Fruit fly (Drosophila melanogaster) whole organism, embryonic: ENCODE data around the gene Tace.

Source experiments
- Abd-B ChIP-seq: fragments of 200-800 bp; sonication (Bioruptor generic); optimal IDR thresholded peaks from 2 replicates; lab custom pipeline; 2018; ENCODE audit warnings: missing biosample characterization, mild to moderate bottlenecking, missing genetic modification characterization, moderate library complexity
- Antp ChIP-seq: fragments of 200-800 bp; sonication (Bioruptor generic); optimal IDR thresholded peaks from 3 replicates; lab custom pipeline; 2016; ENCODE audit warnings: missing biosample characterization, missing genetic modification characterization
- Asciz ChIP-seq: fragments of 200-800 bp; sonication (Bioruptor generic); optimal IDR thresholded peaks from 2 replicates; lab custom pipeline; 2017; ENCODE audit warnings: missing biosample characterization, mild to moderate bottlenecking, missing genetic modification characterization, missing genetic modification reagents
- B-H1 ChIP-seq: fragments of 200-800 bp; sonication (Bioruptor generic); IDR thresholded peaks from 3 replicates; pipeline ENCODE4 v1.3.6; 2022; ENCODE audit warnings: missing biosample characterization, missing genetic modification characterization
- BEAF-32 ChIP-seq: fragments of 200-800 bp; sonication (Bioruptor generic); optimal IDR thresholded peaks from 3 replicates; lab custom pipeline; 2017; ENCODE audit warnings: missing biosample characterization, missing genetic modification characterization, mild to moderate bottlenecking, moderate library complexity, missing genetic modification reagents
- C15 ChIP-seq: fragments of 200-800 bp; sonication (Bioruptor generic); IDR thresholded peaks from 3 replicates; pipeline ENCODE4 v1.3.6; 2022; ENCODE audit warnings: missing biosample characterization, missing genetic modification characterization
- CG1024 ChIP-seq: fragments of 200-800 bp; sonication (Bioruptor generic); IDR thresholded peaks from 2 replicates; pipeline ENCODE4 v1.3.6; 2022; ENCODE audit warnings: missing biosample characterization, missing genetic modification characterization
- CG10543 ChIP-seq: fragments of 200-800 bp; sonication (Bioruptor generic); optimal IDR thresholded peaks from 3 replicates; lab custom pipeline; 2017; ENCODE audit warnings: missing biosample characterization, mild to moderate bottlenecking, missing genetic modification characterization, moderate library complexity
- CG11093 ChIP-seq: fragments of 200-800 bp; sonication (Bioruptor generic); IDR thresholded peaks from 3 replicates; pipeline ENCODE4 v1.3.6; 2022; ENCODE audit warnings: missing biosample characterization, missing genetic modification characterization
- CG12155 ChIP-seq: fragments of 200-800 bp; sonication (Bioruptor generic); optimal IDR thresholded peaks from 3 replicates; lab custom pipeline; 2016; ENCODE audit warnings: missing biosample characterization, missing genetic modification characterization
- CG18011 ChIP-seq: fragments of 200-800 bp; sonication (Bioruptor generic); optimal IDR thresholded peaks from 2 replicates; lab custom pipeline; 2017; ENCODE audit warnings: missing biosample characterization, missing genetic modification characterization, mild to moderate bottlenecking, moderate library complexity, missing genotype
- CG1832 ChIP-seq: fragments of 200-800 bp; sonication (Bioruptor generic); optimal IDR thresholded peaks from 2 replicates; lab custom pipeline; 2017; ENCODE audit warnings: missing biosample characterization, mild to moderate bottlenecking, missing genetic modification characterization, inconsistent platforms
- CG18476 ChIP-seq: fragments of 200-800 bp; sonication (Bioruptor generic); optimal IDR thresholded peaks from 2 replicates; lab custom pipeline; 2016; ENCODE audit warnings: missing biosample characterization, mild to moderate bottlenecking, missing genetic modification characterization
- CG34224 ChIP-seq: fragments of 200-800 bp; sonication (Bioruptor generic); IDR thresholded peaks from 3 replicates; pipeline ENCODE4 v1.3.6; 2022; ENCODE audit warnings: missing biosample characterization, missing genetic modification characterization; ENCODE audit not compliant: partially characterized antibody
- CG4360 ChIP-seq: fragments of 200-800 bp; sonication (Bioruptor generic); IDR thresholded peaks from 2 replicates; pipeline ENCODE4 v1.3.6; 2022; ENCODE audit warnings: missing biosample characterization, missing genetic modification characterization
- CG6791 ChIP-seq: fragments of 200-800 bp; sonication (Bioruptor generic); IDR thresholded peaks from 3 replicates; pipeline ENCODE4 v1.3.6; 2022; ENCODE audit warnings: missing biosample characterization, missing genetic modification characterization; ENCODE audit not compliant: partially characterized antibody
- Deaf1 ChIP-seq: fragments of 200-800 bp; optimal IDR thresholded peaks from 3 replicates; lab custom pipeline; 2019; ENCODE audit warnings: missing biosample characterization, mild to moderate bottlenecking, missing genetic modification characterization, moderate library complexity
- Dip3 ChIP-seq: fragments of 200-800 bp; sonication (Bioruptor generic); optimal IDR thresholded peaks from 3 replicates; lab custom pipeline; 2016; ENCODE audit warnings: missing biosample characterization, missing genetic modification characterization
- Dp ChIP-seq: fragments of 200-800 bp; sonication (Bioruptor generic); optimal IDR thresholded peaks from 2 replicates; lab custom pipeline; 2018; ENCODE audit warnings: missing biosample characterization, mild to moderate bottlenecking, missing genetic modification characterization, moderate library complexity
- ERR ChIP-seq: fragments of 200-800 bp; sonication (Bioruptor generic); optimal IDR thresholded peaks from 2 replicates; lab custom pipeline; 2016; ENCODE audit warnings: missing biosample characterization, missing genetic modification characterization
- Elba2 ChIP-seq: fragments of 200-800 bp; sonication (Bioruptor generic); optimal IDR thresholded peaks from 3 replicates; lab custom pipeline; 2016; ENCODE audit warnings: missing biosample characterization, missing genetic modification characterization
- HLH3B ChIP-seq: fragments of 200-800 bp; sonication (Bioruptor generic); IDR thresholded peaks from 2 replicates; pipeline ENCODE4 v1.3.6; 2022; ENCODE audit warnings: missing biosample characterization, missing genetic modification characterization
- Mad ChIP-seq: fragments of 200-800 bp; sonication (Bioruptor generic); optimal IDR thresholded peaks from 2 replicates; lab custom pipeline; 2016; ENCODE audit warnings: missing biosample characterization, missing genetic modification characterization
- Meics ChIP-seq: fragments of 200-800 bp; sonication (Bioruptor generic); optimal IDR thresholded peaks from 2 replicates; lab custom pipeline; 2017; ENCODE audit warnings: missing biosample characterization, mild to moderate bottlenecking, missing genetic modification characterization
- Ravus ChIP-seq: fragments of 200-800 bp; sonication (Bioruptor generic); IDR thresholded peaks from 2 replicates; pipeline ENCODE4 v1.3.6; 2022; ENCODE audit warnings: missing biosample characterization, missing genetic modification characterization
- Sry-δ ChIP-seq: fragments of 200-800 bp; sonication (Bioruptor generic); optimal IDR thresholded peaks from 2 replicates; lab custom pipeline; 2016; ENCODE audit warnings: missing biosample characterization, missing genetic modification characterization
- Stat92E ChIP-seq, 3 experiments: fragments of >200 bp in 2 of 3; fragments of 200-800 bp in 1 of 3; sonication (Bioruptor generic) in 1 of 3; optimal IDR thresholded peaks; 2 replicates each; lab custom pipeline; 2017 to 2019; ENCODE audit warnings: missing biosample characterization in 3 of 3, missing genetic modification characterization in 3 of 3, mild to moderate bottlenecking in 1 of 3, moderate library complexity in 1 of 3
- ara ChIP-seq: fragments of 200-800 bp; sonication (Bioruptor generic); IDR thresholded peaks from 2 replicates; pipeline ENCODE4 v1.3.6; 2022; ENCODE audit warnings: missing biosample characterization, missing genetic modification characterization
- bowl ChIP-seq: fragments of 200-800 bp; sonication (Bioruptor generic); IDR thresholded peaks from 2 replicates; pipeline ENCODE4 v1.3.6; 2022; ENCODE audit warnings: missing biosample characterization, missing genetic modification characterization
- chinmo ChIP-seq: fragments of 200-800 bp; sonication (Bioruptor generic); IDR thresholded peaks from 4 replicates; pipeline ENCODE4 v1.3.6; 2022; ENCODE audit warnings: missing biosample characterization, missing genetic modification characterization; ENCODE audit not compliant: partially characterized antibody
- disco-r ChIP-seq: fragments of 200-800 bp; sonication (Bioruptor generic); optimal IDR thresholded peaks from 2 replicates; lab custom pipeline; 2016; ENCODE audit warnings: missing biosample characterization, missing genetic modification characterization
- fd102C ChIP-seq: fragments of 200-800 bp; sonication (Bioruptor generic); optimal IDR thresholded peaks from 2 replicates; lab custom pipeline; 2018; ENCODE audit warnings: missing biosample characterization, mild to moderate bottlenecking, missing genetic modification characterization, moderate library complexity
- ind ChIP-seq: fragments of 200-800 bp; sonication (Bioruptor generic); optimal IDR thresholded peaks from 3 replicates; lab custom pipeline; 2016; ENCODE audit warnings: missing biosample characterization, missing genetic modification characterization
- insv ChIP-seq, 2 experiments: fragments of 200-800 bp; sonication (Bioruptor generic); optimal IDR thresholded peaks; 3 replicates each; lab custom pipeline; 2016 to 2018; ENCODE audit warnings: missing biosample characterization in 2 of 2, missing genetic modification characterization in 2 of 2
- odd ChIP-seq: fragments of 200-800 bp; sonication (Bioruptor generic); optimal IDR thresholded peaks from 2 replicates; lab custom pipeline; 2017; ENCODE audit warnings: missing biosample characterization, mild to moderate bottlenecking, missing genetic modification characterization
- otp ChIP-seq: fragments of 200-800 bp; sonication (Bioruptor generic); IDR thresholded peaks from 3 replicates; pipeline ENCODE4, ENCODE4 v1.3.6; 2022; ENCODE audit warnings: missing biosample characterization, missing genetic modification characterization
- p53 ChIP-seq: fragments of 200-800 bp; sonication (Bioruptor generic); optimal IDR thresholded peaks from 2 replicates; lab custom pipeline; 2016; ENCODE audit warnings: missing biosample characterization, missing genetic modification characterization
- pzg ChIP-seq: fragments of 200-800 bp; sonication (Bioruptor generic); optimal IDR thresholded peaks from 3 replicates; lab custom pipeline; 2018; ENCODE audit warnings: missing biosample characterization, mild to moderate bottlenecking, missing genetic modification characterization, moderate library complexity
- salm ChIP-seq: fragments of 200-800 bp; sonication (Bioruptor generic); optimal IDR thresholded peaks from 2 replicates; lab custom pipeline; 2018; ENCODE audit warnings: missing biosample characterization, mild to moderate bottlenecking, missing genetic modification characterization
- slbo ChIP-seq: fragments of 200-800 bp; sonication (Bioruptor generic); IDR thresholded peaks from 2 replicates; pipeline ENCODE4 v1.3.6; 2022; ENCODE audit warnings: missing biosample characterization, missing genetic modification characterization
- so ChIP-seq: fragments of 200-800 bp; sonication (Bioruptor generic); IDR thresholded peaks from 3 replicates; pipeline ENCODE4 v1.3.6; 2022; ENCODE audit warnings: missing biosample characterization, missing genetic modification characterization
- ssp ChIP-seq: fragments of 200-800 bp; sonication (Bioruptor generic); IDR thresholded peaks from 2 replicates; pipeline ENCODE4 v1.3.6; 2022; ENCODE audit warnings: missing biosample characterization, missing genetic modification characterization
- tna ChIP-seq: fragments of 200-800 bp; sonication (Bioruptor generic); IDR thresholded peaks from 2 replicates; pipeline ENCODE4 v1.3.6; 2022; ENCODE audit warnings: missing biosample characterization, missing genetic modification characterization; ENCODE audit not compliant: partially characterized antibody
- toy ChIP-seq: fragments of 200-800 bp; sonication (Bioruptor generic); IDR thresholded peaks from 2 replicates; pipeline ENCODE4 v1.3.6; 2022; ENCODE audit warnings: missing biosample characterization, missing genetic modification characterization
- trem ChIP-seq: fragments of 200-800 bp; optimal IDR thresholded peaks from 3 replicates; lab custom pipeline; 2019; ENCODE audit warnings: missing biosample characterization, mild to moderate bottlenecking, missing genetic modification characterization, moderate library complexity
- usp ChIP-seq: fragments of >200 bp; optimal IDR thresholded peaks from 2 replicates; lab custom pipeline; 2017; ENCODE audit warnings: missing biosample characterization, missing genetic modification characterization
- zen ChIP-seq: fragments of 200-800 bp; sonication (Bioruptor generic); optimal IDR thresholded peaks from 3 replicates; lab custom pipeline; 2018; ENCODE audit warnings: missing biosample characterization, mild to moderate bottlenecking, missing genetic modification characterization, moderate library complexity
- zen2 ChIP-seq: fragments of 200-800 bp; sonication (Bioruptor generic); IDR thresholded peaks from 3 replicates; pipeline ENCODE4 v1.3.6; 2022; ENCODE audit warnings: missing biosample characterization, missing genetic modification characterization; ENCODE audit not compliant: partially characterized antibody

The Tace gene

DNA sequence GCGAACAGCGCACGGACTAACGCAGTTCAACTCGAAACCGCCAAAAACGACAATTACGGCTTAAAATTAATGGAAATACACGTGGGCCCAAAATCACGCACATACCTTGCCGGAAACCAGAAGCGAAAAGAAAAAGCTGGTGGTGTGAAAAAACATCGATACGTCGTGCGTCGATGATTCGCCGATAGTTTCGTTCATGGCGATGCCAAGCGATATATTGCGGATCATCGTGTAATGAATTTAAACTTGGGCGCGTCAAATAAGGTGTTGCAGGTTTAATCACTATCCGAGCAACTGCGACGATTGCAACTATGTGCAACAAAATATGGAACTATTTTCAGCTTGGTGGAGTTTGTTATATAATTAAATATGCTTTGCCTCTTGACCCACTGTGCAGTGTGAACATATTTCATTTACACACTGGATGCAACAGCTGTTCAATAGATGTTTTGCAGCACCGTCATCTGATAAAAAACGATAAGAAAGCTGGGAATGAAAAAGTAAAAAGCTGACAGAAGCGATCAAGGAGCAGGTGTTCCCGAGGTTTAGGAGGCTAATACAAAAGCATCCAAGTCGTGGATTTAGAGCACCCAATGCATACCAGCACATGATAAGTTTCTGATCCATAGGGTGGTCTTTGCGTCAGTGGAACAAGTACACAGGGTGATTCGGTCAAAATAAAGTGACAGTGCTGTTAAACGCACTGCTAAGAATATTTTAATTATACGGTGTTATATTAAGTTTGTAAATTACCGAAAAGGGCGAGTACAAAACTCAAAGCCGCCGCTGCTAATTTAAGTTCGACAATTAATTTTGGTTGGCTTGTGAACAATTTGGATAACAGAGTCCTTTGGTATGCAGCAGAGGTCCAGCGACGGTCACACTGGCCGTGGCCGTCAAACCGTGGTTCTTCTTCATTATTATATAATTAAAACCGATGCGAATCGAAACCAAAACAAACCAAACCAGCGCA is 46.0 kb downstream of the Tace start, which contains the start of the genes RpL32 and CG7943 (continued):
- TF ChIP-seq CG18476 (peak; percentile 94), Asciz (GFP tag; lab: Kevin White, UChicago) (peak; percentile 92), Abd-B (GFP tag; lab: Kevin White, UChicago) (peak; percentile 83), CG10543 (peak; percentile 97), Antp (peak; percentile 98), CG1832 (GFP tag; lab: Kevin White, UChicago) (no peak), ERR (GFP tag; lab: Kevin White, UChicago) (peak; percentile 91), zen2 (peak; percentile 100), toy (GFP tag; lab: Robert Waterston, UW) (peak; percentile 87), trem (tag; lab: Kevin White, UChicago) (peak; percentile 93), ind (peak; percentile 97), B-H1 (GFP tag; lab: Robert Waterston, UW) (peak; percentile 90), Mad (peak; percentile 89), p53 (GFP tag; lab: Kevin White, UChicago) (peak; percentile 94), HLH3B (GFP tag; lab: Robert Waterston, UW) (peak; percentile 93), fd102C (peak; percentile 81), Elba2 (GFP tag; lab: Kevin White, UChicago) (peak; percentile 34), pzg (peak; percentile 92), Dp (GFP tag; lab: Kevin White, UChicago) (peak; percentile 78), Meics (GFP tag; lab: Kevin White, UChicago) (peak; percentile 97), CG4360 (GFP tag; lab: Robert Waterston, UW) (peak; percentile 67), Sry-δ (GFP tag; lab: Kevin White, UChicago) (peak; percentile 100), chinmo (peak; percentile 100), Stat92E (GFP tag; optimal IDR thresholded peaks at IDR 0.05; lab: Kevin White, UChicago) (no peak), BEAF-32 (peak; percentile 100), Deaf1 (tag; lab: Kevin White, UChicago) (peak; percentile 71), CG34224 (peak; percentile 100), odd (GFP tag; lab: Kevin White, UChicago) (peak; percentile 91), Ravus (GFP tag; lab: Robert Waterston, UW) (peak; percentile 78), ssp (GFP tag; lab: Robert Waterston, UW) (peak; percentile 91), disco-r (GFP tag; lab: Kevin White, UChicago) (peak; percentile 92), CG1024 (GFP tag; lab: Robert Waterston, UW) (peak; percentile 80), usp (no peak), ara (peak; percentile 90), slbo (GFP tag; lab: Robert Waterston, UW) (peak; percentile 95), zen (tag; lab: Kevin White, UChicago) (peak; percentile 91), CG12155 (GFP tag; lab: Kevin White, UChicago) (peak; percentile 78), C15 (GFP tag; lab: Robert Waterston, UW) (peak; percentile 94), CG18011 (GFP tag; lab: Kevin White, UChicago) (peak; percentile 77), tna (GFP tag; lab: Robert Waterston, UW) (peak; percentile 100), so (peak; percentile 98), CG11093 (peak; percentile 87), CG6791 (GFP tag; lab: Robert Waterston, UW) (peak; percentile 100), salm (tag; lab: Kevin White, UChicago) (peak; percentile 86), otp (peak; percentile 91; the same call in 2 of the 3 replicates), insv (GFP tag; optimal IDR thresholded peaks at IDR 0.05; lab: Kevin White, UChicago) (peak in 1 of 2 experiments; percentile 74), bowl (GFP tag; lab: Robert Waterston, UW) (peak; percentile 89), Dip3 (peak; percentile 97)
